Fruit fly (Drosophila melanogaster) S2 (cell line): Measurements from ENCODE around the gene Rbfox1.

Source experiments
- CG8478 ChIP-seq: fragments of >200 bp; optimal IDR thresholded peaks from 2 replicates; lab custom pipeline; 2018
- CTCF ChIP-seq, 2 experiments: fragments of >200 bp; optimal IDR thresholded peaks; 2 replicates each; lab custom pipeline; 2018

The Rbfox1 gene

dm6 chr3L:10495882-10496654 lies 14.9 kb downstream of the Rbfox1 start:
- TF ChIP-seq CTCF (optimal IDR thresholded peaks at IDR 0.05; lab: Kevin White, UChicago) (no peak), CG8478 (lab: Kevin White, UChicago) (no peak)

- no peak for TF ChIP-seq CTCF (optimal IDR thresholded peaks at IDR 0.05; lab: Kevin White, UChicago)
- no peak for TF ChIP-seq CG8478 (lab: Kevin White, UChicago)
Measured at dm6 chr3L:10504607-10505006, 23.4 kb downstream of the Rbfox1 start.

dm6 chr3L:10507971-10508370 lies 26.8 kb downstream of the Rbfox1 start:
- no peak for TF ChIP-seq CTCF (optimal IDR thresholded peaks at IDR 0.05; lab: Kevin White, UChicago)
- no peak for TF ChIP-seq CG8478 (lab: Kevin White, UChicago)

dm6 chr3L:10513412-10513811 lies 32.2 kb downstream of the Rbfox1 start:
- TF ChIP-seq CG8478 (lab: Kevin White, UChicago) (no peak), CTCF (optimal IDR thresholded peaks at IDR 0.05; lab: Kevin White, UChicago) (no peak)

- no peak for TF ChIP-seq CG8478 (lab: Kevin White, UChicago)
- no peak for TF ChIP-seq CTCF (optimal IDR thresholded peaks at IDR 0.05; lab: Kevin White, UChicago)
Measured at dm6 chr3L:10514829-10515228, 33.6 kb downstream of the Rbfox1 start.

- TF ChIP-seq CTCF (optimal IDR thresholded peaks at IDR 0.05; lab: Kevin White, UChicago) (no peak), CG8478 (lab: Kevin White, UChicago) (no peak)
Measured at dm6 chr3L:10515785-10516706, 34.8 kb downstream of the Rbfox1 start.

- TF ChIP-seq CG8478 (lab: Kevin White, UChicago) (no peak), CTCF (optimal IDR thresholded peaks at IDR 0.05; lab: Kevin White, UChicago) (no peak)
Measured at dm6 chr3L:10516707-10517450, 35.7 kb downstream of the Rbfox1 start.

dm6 chr3L:10517451-10518385 lies 36.5 kb downstream of the Rbfox1 start:
- TF ChIP-seq CTCF (optimal IDR thresholded peaks at IDR 0.05; lab: Kevin White, UChicago) (no peak), CG8478 (lab: Kevin White, UChicago) (no peak)

dm6 chr3L:10518945-10519344 lies 37.7 kb downstream of the Rbfox1 start:
- no peak for TF ChIP-seq CTCF (optimal IDR thresholded peaks at IDR 0.05; lab: Kevin White, UChicago)
- TF ChIP-seq CG8478 (lab: Kevin White, UChicago) = no peak

dm6 chr3L:10521624-10522023 lies 40.4 kb downstream of the Rbfox1 start:
- no peak for TF ChIP-seq CTCF (optimal IDR thresholded peaks at IDR 0.05; lab: Kevin White, UChicago)
- no peak for TF ChIP-seq CG8478 (lab: Kevin White, UChicago)

dm6 chr3L:10522391-10523214 lies 41.4 kb downstream of the Rbfox1 start:
- TF ChIP-seq CG8478 (lab: Kevin White, UChicago) = no peak
- no peak for TF ChIP-seq CTCF (optimal IDR thresholded peaks at IDR 0.05; lab: Kevin White, UChicago)

- TF ChIP-seq CTCF (optimal IDR thresholded peaks at IDR 0.05; lab: Kevin White, UChicago) (no peak), CG8478 (lab: Kevin White, UChicago) (no peak)
Measured at dm6 chr3L:10525168-10525567, 44.0 kb downstream of the Rbfox1 start.
